Fruit fly (Drosophila melanogaster): ENCODE results near the gene cad.

The cad gene

dm6 chr2L:20752160-20752559 lies 18.4 kb upstream of the cad start, which contains the start of the genes Amacr and Ns4 (continued):
- TF ChIP-seq Elba2 (GFP tag; optimal IDR thresholded peaks at IDR 0.05): peak; percentile 47
- no peak for TF ChIP-seq seq (GFP tag; IDR thresholded peaks at IDR 0.05)
- TF ChIP-seq CG2712 (tag; optimal IDR thresholded peaks at IDR 0.05): no peak
- peak; percentile 46; the same call in 1 of the 2 replicates for TF ChIP-seq Oaz (GFP tag; IDR thresholded peaks at IDR 0.05)
- no peak for TF ChIP-seq sim (GFP tag; IDR thresholded peaks at IDR 0.05)
- no peak for TF ChIP-seq CG3407 (GFP tag; optimal IDR thresholded peaks at IDR 0.05)
- TF ChIP-seq Dad (GFP tag; optimal IDR thresholded peaks at IDR 0.05): peak; percentile 25
- no peak for TF ChIP-seq dmrt99B (tag; optimal IDR thresholded peaks at IDR 0.05)
- TF ChIP-seq eyg (GFP tag; optimal IDR thresholded peaks at IDR 0.05): no peak
- no peak for TF ChIP-seq btn (GFP tag; optimal IDR thresholded peaks at IDR 0.05)
- TF ChIP-seq jumu (GFP tag; optimal IDR thresholded peaks at IDR 0.05): peak; percentile 66
- 0 out of 3 replicates have a peak, but pooled peaks have one; percentile 29 for TF ChIP-seq Optix (GFP tag; IDR thresholded peaks at IDR 0.05)
- TF ChIP-seq Chrac-16 (GFP tag; optimal IDR thresholded peaks at IDR 0.05): peak; percentile 44
- peak; percentile 45 for TF ChIP-seq Antp (GFP tag; optimal IDR thresholded peaks at IDR 0.05)
- TF ChIP-seq CG10462 (GFP tag; optimal IDR thresholded peaks at IDR 0.05): no peak
- no peak for TF ChIP-seq Neu2 (GFP tag; optimal IDR thresholded peaks at IDR 0.05; ENCODE audit: borderline replicate concordance)
- peak; percentile 16 for TF ChIP-seq luna (GFP tag; optimal IDR thresholded peaks at IDR 0.05)
- peak; percentile 41; the same call in 1 of the 2 replicates for TF ChIP-seq Scr (GFP tag; IDR thresholded peaks at IDR 0.05; ENCODE audit: partially characterized antibody)
- TF ChIP-seq CG10959 (GFP tag; IDR thresholded peaks at IDR 0.05): no peak
- TF ChIP-seq stwl (tag; optimal IDR thresholded peaks at IDR 0.05): peak; percentile 51
- TF ChIP-seq fd96Cb (tag; optimal IDR thresholded peaks at IDR 0.05): no peak
- TF ChIP-seq Atf6 (GFP tag; IDR thresholded peaks at IDR 0.05): peak; percentile 11; the same call in 1 of the 2 replicates
- TF ChIP-seq ttk (GFP tag; IDR thresholded peaks at IDR 0.05): no peak; the same call in 1 of the 2 replicates
- TF ChIP-seq NC2α (GFP tag; optimal IDR thresholded peaks at IDR 0.05): no peak
- TF ChIP-seq caup (GFP tag; optimal IDR thresholded peaks at IDR 0.05; ENCODE audit: severe bottlenecking): no peak
- TF ChIP-seq CHES-1-like (GFP tag; optimal IDR thresholded peaks at IDR 0.05): peak; percentile 70
- peak; percentile 21 for TF ChIP-seq B-H2 (GFP tag; optimal IDR thresholded peaks at IDR 0.05)
- TF ChIP-seq Deaf1 (tag; optimal IDR thresholded peaks at IDR 0.05): no peak
- TF ChIP-seq mld (GFP tag; IDR thresholded peaks at IDR 0.05; ENCODE audit: partially characterized antibody): no peak
- no peak for TF ChIP-seq jigr1 (GFP tag; IDR thresholded peaks at IDR 0.05)
- peak; percentile 38 for TF ChIP-seq Oli (tag; optimal IDR thresholded peaks at IDR 0.05)
- TF ChIP-seq CG13775 (GFP tag; optimal IDR thresholded peaks at IDR 0.05): peak; percentile 60
- TF ChIP-seq pnt (GFP tag; optimal IDR thresholded peaks at IDR 0.05): peak; percentile 42
- no peak for TF ChIP-seq CG6654 (GFP tag; optimal IDR thresholded peaks at IDR 0.05)
- 0 out of 3 replicates have a peak, but pooled peaks have one; percentile 40 for TF ChIP-seq HLH4C (GFP tag; IDR thresholded peaks at IDR 0.05; ENCODE audit: partially characterized antibody)
- peak; percentile 39; the same call in 1 of the 2 replicates for TF ChIP-seq ranshi (GFP tag; IDR thresholded peaks at IDR 0.05)
- TF ChIP-seq CG1024 (GFP tag; IDR thresholded peaks at IDR 0.05): no peak
- no peak for TF ChIP-seq pros (GFP tag; optimal IDR thresholded peaks at IDR 0.05)
- 0 out of 2 replicates have a peak, but pooled peaks have one; percentile 31 for TF ChIP-seq CG4730 (GFP tag; IDR thresholded peaks at IDR 0.05)
- no peak for TF ChIP-seq gsb (GFP tag; IDR thresholded peaks at IDR 0.05)
- TF ChIP-seq CG17912 (GFP tag; optimal IDR thresholded peaks at IDR 0.05): no peak
- peak; percentile 53 for TF ChIP-seq pum (GFP tag; optimal IDR thresholded peaks at IDR 0.05)
- TF ChIP-seq CG31388 (GFP tag; optimal IDR thresholded peaks at IDR 0.05): no peak
- TF ChIP-seq CG10431 (GFP tag; optimal IDR thresholded peaks at IDR 0.05): no peak
- TF ChIP-seq bigmax (GFP tag; optimal IDR thresholded peaks at IDR 0.05): no peak
- no peak for TF ChIP-seq Hand (GFP tag; optimal IDR thresholded peaks at IDR 0.05)
- peak; percentile 99 for TF ChIP-seq trem (tag; optimal IDR thresholded peaks at IDR 0.05)
- no peak for TF ChIP-seq corto (GFP tag; optimal IDR thresholded peaks at IDR 0.05)
- no peak for TF ChIP-seq stc (GFP tag; IDR thresholded peaks at IDR 0.05)
- TF ChIP-seq ac (GFP tag; optimal IDR thresholded peaks at IDR 0.05): no peak
- no peak for TF ChIP-seq en (GFP tag; optimal IDR thresholded peaks at IDR 0.05)

Data from whole organism, embryonic.